Worm (Caenorhabditis elegans): Measurements from ENCODE around the gene R02F2.9.

ce11 chrIII:5449762-5450308, 49.2 kb upstream of the R02F2.9 start, which contains the start of gene F48E8.8:
- TF ChIP-seq lin-11 (tag; optimal IDR thresholded peaks at IDR 0.05) (no peak), ama-1 (optimal IDR thresholded peaks at IDR 0.05) (no peak), madf-2 (tag; optimal IDR thresholded peaks at IDR 0.05) (no peak), elt-2 (tag; optimal IDR thresholded peaks at IDR 0.05) (no peak), zip-5 (tag; optimal IDR thresholded peaks at IDR 0.05) (no peak), ceh-22 (tag; optimal IDR thresholded peaks at IDR 0.05) (no peak), nhr-232 (tag; optimal IDR thresholded peaks at IDR 0.05) (no peak), hlh-30 (tag; optimal IDR thresholded peaks at IDR 0.05; ENCODE audit: insufficient read depth) (peak; percentile 38), unc-55 (GFP tag; optimal IDR thresholded peaks at IDR 0.05) (peak; percentile 9), pat-9 (tag; optimal IDR thresholded peaks at IDR 0.05) (no peak)

All from whole organism, late embryonic.